Worm (Caenorhabditis elegans): ENCODE data around the gene C35A5.8.

C35A5.8 gene

ce11 chrV:10496733-10497132, 29.0 kb downstream of the C35A5.8 start, which contains the start of gene C35A5.4:
C35A5.4 (plus strand) TSS chrV:10497033.
- no peak for TF ChIP-seq flt-1 (GFP tag; IDR thresholded peaks at IDR 0.05)
- no peak for TF ChIP-seq T22C8.4 (GFP tag; IDR thresholded peaks at IDR 0.05)
- TF ChIP-seq klf-2 (GFP tag; conservative IDR thresholded peaks at IDR 0.05), result no peak
- no peak for TF ChIP-seq cog-1 (tag; optimal IDR thresholded peaks at IDR 0.05)
- TF ChIP-seq tab-1 (GFP tag; IDR thresholded peaks at IDR 0.05), result no peak
- no peak for TF ChIP-seq ref-1 (GFP tag; conservative IDR thresholded peaks at IDR 0.05)
- no peak for TF ChIP-seq ztf-23 (GFP tag; IDR thresholded peaks at IDR 0.05)

DNA sequence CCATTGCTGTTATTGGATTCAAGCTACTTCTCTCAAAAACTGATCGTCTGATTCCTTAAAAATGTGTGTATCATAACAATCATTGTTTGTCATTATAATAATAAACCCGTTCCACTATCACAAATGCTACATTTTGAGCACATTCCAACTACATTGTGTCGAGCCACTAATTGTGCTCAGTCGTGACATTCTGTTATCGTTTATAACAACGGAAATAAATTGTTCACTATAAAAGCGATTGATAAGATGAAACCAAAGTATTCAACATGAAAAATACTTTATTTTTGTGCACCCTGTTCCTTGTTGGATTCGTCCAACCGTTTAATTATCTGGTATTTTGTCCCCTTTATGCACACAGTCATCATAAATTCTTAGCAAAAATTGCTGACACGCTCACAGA, 32.6 kb downstream of the C35A5.8 start, which contains the start of gene ugt-33:
ugt-33 (plus strand) TSS at position 260 of the 400 bp plus-strand sequence.
- TF ChIP-seq flt-1 (GFP tag; IDR thresholded peaks at IDR 0.05) (no peak), klf-2 (GFP tag; conservative IDR thresholded peaks at IDR 0.05) (no peak), tab-1 (GFP tag; IDR thresholded peaks at IDR 0.05) (no peak), ztf-29 (GFP tag; IDR thresholded peaks at IDR 0.05) (no peak), T22C8.4 (GFP tag; IDR thresholded peaks at IDR 0.05) (no peak), ref-1 (GFP tag; conservative IDR thresholded peaks at IDR 0.05) (no peak), cog-1 (tag; optimal IDR thresholded peaks at IDR 0.05) (no peak), ztf-23 (GFP tag; IDR thresholded peaks at IDR 0.05) (no peak), med-1 (GFP tag; optimal IDR thresholded peaks at IDR 0.05; ENCODE audit: insufficient read depth) (no peak)

- no peak for TF ChIP-seq ref-1 (GFP tag; conservative IDR thresholded peaks at IDR 0.05)
- no peak for TF ChIP-seq tab-1 (GFP tag; IDR thresholded peaks at IDR 0.05)
- TF ChIP-seq T22C8.4 (GFP tag; IDR thresholded peaks at IDR 0.05), result no peak
- TF ChIP-seq cog-1 (tag; optimal IDR thresholded peaks at IDR 0.05), result no peak
- no peak for TF ChIP-seq ztf-23 (GFP tag; IDR thresholded peaks at IDR 0.05)
- no peak for TF ChIP-seq klf-2 (GFP tag; conservative IDR thresholded peaks at IDR 0.05)
- no peak for TF ChIP-seq med-1 (GFP tag; optimal IDR thresholded peaks at IDR 0.05; ENCODE audit: insufficient read depth)
- no peak for TF ChIP-seq flt-1 (GFP tag; IDR thresholded peaks at IDR 0.05)
- TF ChIP-seq ztf-29 (GFP tag; IDR thresholded peaks at IDR 0.05), result no peak
Observed at ce11 chrV:10491443-10491842, 34.3 kb downstream of the C35A5.8 start, which contains the start of gene aqp-5. aqp-5 (plus strand) TSS chrV:10491743.

ce11 chrV:10489998-10490397, 35.7 kb downstream of the C35A5.8 start, which contains the start of gene ncx-5:
ncx-5 (minus strand) TSS chrV:10490098.
- TF ChIP-seq ref-1 (GFP tag; conservative IDR thresholded peaks at IDR 0.05), result no peak
- no peak for TF ChIP-seq flt-1 (GFP tag; IDR thresholded peaks at IDR 0.05)
- no peak for TF ChIP-seq cog-1 (tag; optimal IDR thresholded peaks at IDR 0.05)
- no peak for TF ChIP-seq ztf-29 (GFP tag; IDR thresholded peaks at IDR 0.05)
- TF ChIP-seq tab-1 (GFP tag; IDR thresholded peaks at IDR 0.05), result no peak
- no peak for TF ChIP-seq klf-2 (GFP tag; conservative IDR thresholded peaks at IDR 0.05)
- no peak for TF ChIP-seq med-1 (GFP tag; optimal IDR thresholded peaks at IDR 0.05; ENCODE audit: insufficient read depth)
- TF ChIP-seq ztf-23 (GFP tag; IDR thresholded peaks at IDR 0.05), result no peak
- no peak for TF ChIP-seq T22C8.4 (GFP tag; IDR thresholded peaks at IDR 0.05)

ce11 chrV:10485389-10485788, 40.3 kb downstream of the C35A5.8 start:
- TF ChIP-seq ref-1 (GFP tag; conservative IDR thresholded peaks at IDR 0.05) (no peak), T22C8.4 (GFP tag; IDR thresholded peaks at IDR 0.05) (no peak), med-1 (GFP tag; optimal IDR thresholded peaks at IDR 0.05; ENCODE audit: insufficient read depth) (no peak), flt-1 (GFP tag; IDR thresholded peaks at IDR 0.05) (no peak), ztf-29 (GFP tag; IDR thresholded peaks at IDR 0.05) (no peak), ztf-23 (GFP tag; IDR thresholded peaks at IDR 0.05) (no peak), klf-2 (GFP tag; conservative IDR thresholded peaks at IDR 0.05) (no peak), tab-1 (GFP tag; IDR thresholded peaks at IDR 0.05) (no peak), cog-1 (tag; optimal IDR thresholded peaks at IDR 0.05) (no peak)

- TF ChIP-seq ztf-29 (GFP tag; IDR thresholded peaks at IDR 0.05) (no peak), cog-1 (tag; optimal IDR thresholded peaks at IDR 0.05) (no peak), med-1 (GFP tag; optimal IDR thresholded peaks at IDR 0.05; ENCODE audit: insufficient read depth) (no peak), ref-1 (GFP tag; conservative IDR thresholded peaks at IDR 0.05) (no peak), tab-1 (GFP tag; IDR thresholded peaks at IDR 0.05) (no peak), ztf-23 (GFP tag; IDR thresholded peaks at IDR 0.05) (no peak)
Observed at ce11 chrV:10484640-10485039, 41.1 kb downstream of the C35A5.8 start, which contains the start of gene Y32F6B.1. Y32F6B.1 (minus strand) TSS chrV:10484740.

DNA sequence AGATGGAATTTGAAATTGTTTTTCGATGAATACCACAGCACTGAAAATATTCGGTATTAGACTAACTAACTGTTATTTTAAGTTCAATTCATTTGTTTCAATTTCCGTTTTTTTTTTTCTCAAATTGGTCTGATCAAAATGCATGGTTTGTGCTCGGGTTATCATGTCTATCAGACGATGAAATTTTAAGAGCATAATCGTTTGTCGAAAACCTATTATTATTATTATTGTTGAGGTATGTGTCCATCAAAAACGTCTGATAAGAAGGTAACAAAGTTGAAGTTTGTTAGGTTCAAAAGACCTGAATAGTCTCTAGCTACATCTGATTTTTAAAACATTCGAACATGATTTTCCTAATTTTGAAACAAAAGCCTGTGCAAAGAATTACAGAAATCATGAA, 41.7 kb downstream of the C35A5.8 start:
- TF ChIP-seq med-1 (GFP tag; optimal IDR thresholded peaks at IDR 0.05; ENCODE audit: insufficient read depth), result no peak
- no peak for TF ChIP-seq T22C8.4 (GFP tag; IDR thresholded peaks at IDR 0.05)
- TF ChIP-seq cog-1 (tag; optimal IDR thresholded peaks at IDR 0.05), result no peak
- no peak for TF ChIP-seq tab-1 (GFP tag; IDR thresholded peaks at IDR 0.05)
- no peak for TF ChIP-seq flt-1 (GFP tag; IDR thresholded peaks at IDR 0.05)
- no peak for TF ChIP-seq ztf-23 (GFP tag; IDR thresholded peaks at IDR 0.05)
- no peak for TF ChIP-seq ztf-29 (GFP tag; IDR thresholded peaks at IDR 0.05)
- TF ChIP-seq ref-1 (GFP tag; conservative IDR thresholded peaks at IDR 0.05), result no peak
- no peak for TF ChIP-seq klf-2 (GFP tag; conservative IDR thresholded peaks at IDR 0.05)

DNA sequence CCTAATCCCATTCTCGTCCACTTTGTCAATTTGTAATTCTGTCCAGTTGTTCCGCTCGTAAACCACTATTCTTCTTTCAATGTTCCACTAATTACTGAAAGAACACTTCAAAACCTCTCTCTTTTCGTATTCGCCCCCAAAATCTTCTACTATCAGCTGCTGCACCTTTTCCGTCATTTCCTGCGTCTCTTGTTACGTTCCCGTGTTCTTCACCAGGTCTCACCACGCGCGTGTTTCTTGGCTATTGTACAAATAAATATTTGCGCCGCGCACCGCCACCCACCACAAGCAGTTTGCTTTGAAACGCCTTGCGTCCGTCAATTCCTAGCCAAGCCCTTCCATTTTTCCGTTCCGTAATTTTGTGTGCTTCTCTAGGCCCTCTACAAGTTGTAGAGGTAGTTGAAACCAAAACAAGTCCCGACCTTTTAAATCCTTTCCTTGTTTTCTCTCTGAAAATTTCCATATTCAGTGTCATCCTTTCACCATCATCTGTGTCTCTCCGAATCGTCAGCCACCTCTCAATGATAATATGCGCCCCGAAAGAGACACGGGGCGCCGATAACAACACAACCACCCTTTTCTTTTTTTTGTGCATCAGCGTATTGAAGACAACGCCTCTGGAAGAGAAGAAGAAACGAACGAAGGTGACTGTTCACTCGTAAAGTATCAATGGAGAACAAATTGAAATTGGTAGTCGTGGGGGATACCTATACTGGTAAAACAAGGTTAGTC, 47.4 kb downstream of the C35A5.8 start, which contains the start of the genes crp-1 and Y32F6B.9:
crp-1 (plus strand) TSS at position 468 of the 732 bp plus-strand sequence.
Y32F6B.9 (plus strand) TSS at position 603 of the 732 bp plus-strand sequence.
- TF ChIP-seq ref-1 (GFP tag; conservative IDR thresholded peaks at IDR 0.05), result no peak
- no peak for TF ChIP-seq klf-2 (GFP tag; conservative IDR thresholded peaks at IDR 0.05)
- TF ChIP-seq ztf-29 (GFP tag; IDR thresholded peaks at IDR 0.05), result no peak

- TF ChIP-seq klf-2 (GFP tag; conservative IDR thresholded peaks at IDR 0.05), result no peak
- no peak for TF ChIP-seq T22C8.4 (GFP tag; IDR thresholded peaks at IDR 0.05)
- no peak for TF ChIP-seq med-1 (GFP tag; optimal IDR thresholded peaks at IDR 0.05; ENCODE audit: insufficient read depth)
- TF ChIP-seq tab-1 (GFP tag; IDR thresholded peaks at IDR 0.05), result no peak
Observed at ce11 chrV:10476864-10477443, 48.8 kb downstream of the C35A5.8 start.

Measured in whole organism, midembryonic.